Fruit fly (Drosophila melanogaster): ENCODE measurements around the gene RFeSP.

RFeSP gene

dm6 chr2L:1590167-1590566 lies 23.8 kb downstream of the RFeSP start (continued):
- TF ChIP-seq CG5953 (GFP tag; IDR thresholded peaks at IDR 0.05) (peak; percentile 51; the same call in 1 of the 2 replicates), lbe (GFP tag; optimal IDR thresholded peaks at IDR 0.05) (no peak), bcd (GFP tag; optimal IDR thresholded peaks at IDR 0.05) (peak; percentile 79), Taf1 (GFP tag; IDR thresholded peaks at IDR 0.05) (peak; percentile 63), Sox100B (GFP tag; optimal IDR thresholded peaks at IDR 0.05) (peak; percentile 62), bab2 (GFP tag; optimal IDR thresholded peaks at IDR 0.05) (peak; percentile 77), CG15269 (tag; optimal IDR thresholded peaks at IDR 0.05) (peak; percentile 81), zfh2 (GFP tag; optimal IDR thresholded peaks at IDR 0.05) (peak; percentile 58), toy (GFP tag; IDR thresholded peaks at IDR 0.05) (peak; percentile 34; the same call in 1 of the 2 replicates), tna (GFP tag; IDR thresholded peaks at IDR 0.05; ENCODE audit: partially characterized antibody) (no peak), danr (GFP tag; IDR thresholded peaks at IDR 0.05) (peak; percentile 62; the same call in 1 of the 2 replicates), sima (GFP tag; optimal IDR thresholded peaks at IDR 0.05) (peak; percentile 9), cad (GFP tag; optimal IDR thresholded peaks at IDR 0.05) (no peak), CoRest (tag; optimal IDR thresholded peaks at IDR 0.05) (peak; percentile 72), Dad (GFP tag; optimal IDR thresholded peaks at IDR 0.05) (peak; percentile 66), wdn (GFP tag; IDR thresholded peaks at IDR 0.05) (peak; percentile 75), salm (tag; optimal IDR thresholded peaks at IDR 0.05) (peak; percentile 49), CG18619 (GFP tag; optimal IDR thresholded peaks at IDR 0.05) (peak; percentile 64), CG17912 (GFP tag; optimal IDR thresholded peaks at IDR 0.05) (no peak), CG18476 (GFP tag; optimal IDR thresholded peaks at IDR 0.05) (peak; percentile 67), hb (GFP tag; IDR thresholded peaks at IDR 0.05; ENCODE audit: partially characterized antibody) (no peak), Dip3 (GFP tag; optimal IDR thresholded peaks at IDR 0.05) (peak; percentile 76), CG12219 (GFP tag; optimal IDR thresholded peaks at IDR 0.05) (peak; percentile 64), CG8089 (GFP tag; optimal IDR thresholded peaks at IDR 0.05) (peak; percentile 62), CG14441 (GFP tag; IDR thresholded peaks at IDR 0.05) (peak; percentile 75), gcm2 (GFP tag; optimal IDR thresholded peaks at IDR 0.05) (peak; percentile 7), Gug (GFP tag; IDR thresholded peaks at IDR 0.05) (peak; percentile 45; the same call in 1 of the 4 replicates), Fer2 (tag; optimal IDR thresholded peaks at IDR 0.05) (peak; percentile 51)

dm6 chr2L:1587055-1587454 lies 26.9 kb downstream of the RFeSP start, which contains the start of gene nis:
Gene nis (minus strand): TSS chr2L:1587155.
- TF ChIP-seq pho (GFP tag; optimal IDR thresholded peaks at IDR 0.05), result no peak
- no peak for TF ChIP-seq sisA (GFP tag; IDR thresholded peaks at IDR 0.05)
- TF ChIP-seq CG3065 (GFP tag; optimal IDR thresholded peaks at IDR 0.05), result no peak
- TF ChIP-seq CG31224 (GFP tag; IDR thresholded peaks at IDR 0.05), result no peak
- TF ChIP-seq CG10431 (GFP tag; optimal IDR thresholded peaks at IDR 0.05), result no peak
- TF ChIP-seq Sox100B (GFP tag; optimal IDR thresholded peaks at IDR 0.05), result no peak
- no peak for TF ChIP-seq amos (GFP tag; IDR thresholded peaks at IDR 0.05; ENCODE audit: partially characterized antibody)
- no peak for TF ChIP-seq CG8478 (optimal IDR thresholded peaks at IDR 0.05)
- no peak for TF ChIP-seq al (GFP tag; IDR thresholded peaks at IDR 0.05)
- no peak for TF ChIP-seq CG12659 (GFP tag; optimal IDR thresholded peaks at IDR 0.05)
- TF ChIP-seq PHDP (tag; optimal IDR thresholded peaks at IDR 0.05), result no peak
- TF ChIP-seq CG12299 (tag; optimal IDR thresholded peaks at IDR 0.05), result no peak
- TF ChIP-seq ap (GFP tag; IDR thresholded peaks at IDR 0.05), result no peak
- TF ChIP-seq gt (GFP tag; IDR thresholded peaks at IDR 0.05), result no peak

Measured in whole organism, embryonic.